Fruit fly (Drosophila melanogaster): ENCODE measurements around the gene CG11584.

The CG11584 gene

dm6 chrX:14169068-14169642, 11.7 kb upstream of the CG11584 start, which contains the start of gene CG12480 (continued):
- no peak for TF ChIP-seq C15 (GFP tag; IDR thresholded peaks at IDR 0.05)
- TF ChIP-seq CG11696 (GFP tag; IDR thresholded peaks at IDR 0.05) = no peak
- TF ChIP-seq CrebB (tag; optimal IDR thresholded peaks at IDR 0.05) = peak; percentile 38
- no peak for TF ChIP-seq pan (optimal IDR thresholded peaks at IDR 0.05)
- TF ChIP-seq pan (GFP tag; optimal IDR thresholded peaks at IDR 0.05 in 1 of 2, IDR thresholded peaks at IDR 0.05 in 1 of 2) = peak in 1 of 2 experiments; percentile 9
- TF ChIP-seq jigr1 (GFP tag; IDR thresholded peaks at IDR 0.05) = no peak
- TF ChIP-seq CG30403 (GFP tag; optimal IDR thresholded peaks at IDR 0.05) = peak; percentile 40
- TF ChIP-seq Rx (GFP tag; IDR thresholded peaks at IDR 0.05) = no peak
- no peak for TF ChIP-seq D19B (GFP tag; optimal IDR thresholded peaks at IDR 0.05)
- TF ChIP-seq CG3163 (GFP tag; optimal IDR thresholded peaks at IDR 0.05) = no peak
- no peak for TF ChIP-seq CG33213 (GFP tag; optimal IDR thresholded peaks at IDR 0.05)
- no peak; the same call in 1 of the 2 replicates for TF ChIP-seq Ravus (GFP tag; IDR thresholded peaks at IDR 0.05)
- TF ChIP-seq Ptx1 (GFP tag; IDR thresholded peaks at IDR 0.05) = 0 out of 2 replicates have a peak, but pooled peaks have one; percentile 23
- 0 out of 2 replicates have a peak, but pooled peaks have one; percentile 55 for TF ChIP-seq rib (GFP tag; IDR thresholded peaks at IDR 0.05)
- TF ChIP-seq Usf (GFP tag; optimal IDR thresholded peaks at IDR 0.05) = peak; percentile 12
- peak; percentile 32 for TF ChIP-seq CG7928 (GFP tag; optimal IDR thresholded peaks at IDR 0.05)
- no peak for TF ChIP-seq h (optimal IDR thresholded peaks at IDR 0.05)
- TF ChIP-seq CG8765 (GFP tag; IDR thresholded peaks at IDR 0.05) = no peak; the same call in 1 of the 2 replicates
- TF ChIP-seq bowl (GFP tag; IDR thresholded peaks at IDR 0.05) = no peak
- peak; percentile 37 for TF ChIP-seq CG18476 (GFP tag; optimal IDR thresholded peaks at IDR 0.05)
- TF ChIP-seq CG30431 (GFP tag; optimal IDR thresholded peaks at IDR 0.05) = no peak
- peak; percentile 85 for TF ChIP-seq CG10147 (GFP tag; optimal IDR thresholded peaks at IDR 0.05)
- TF ChIP-seq psq (GFP tag; optimal IDR thresholded peaks at IDR 0.05) = no peak
- no peak for TF ChIP-seq corto (GFP tag; optimal IDR thresholded peaks at IDR 0.05)
- no peak for TF ChIP-seq NC2α (GFP tag; optimal IDR thresholded peaks at IDR 0.05)
- peak; percentile 62 for TF ChIP-seq zfh2 (GFP tag; optimal IDR thresholded peaks at IDR 0.05)
- no peak for TF ChIP-seq dmrt11E (tag; optimal IDR thresholded peaks at IDR 0.05)
- peak; percentile 56 for TF ChIP-seq CG15269 (tag; optimal IDR thresholded peaks at IDR 0.05)
- peak; percentile 5 for TF ChIP-seq Chrac-16 (GFP tag; optimal IDR thresholded peaks at IDR 0.05)
- TF ChIP-seq Fer3 (tag; optimal IDR thresholded peaks at IDR 0.05) = peak; percentile 64
- TF ChIP-seq salm (tag; optimal IDR thresholded peaks at IDR 0.05) = no peak
- no peak for TF ChIP-seq ATbp (GFP tag; optimal IDR thresholded peaks at IDR 0.05)
- no peak for TF ChIP-seq sqz (GFP tag; optimal IDR thresholded peaks at IDR 0.05)
- TF ChIP-seq CG12236 (GFP tag; optimal IDR thresholded peaks at IDR 0.05) = no peak
- TF ChIP-seq Xbp1 (GFP tag; optimal IDR thresholded peaks at IDR 0.05) = peak; percentile 15
- TF ChIP-seq CG10462 (GFP tag; optimal IDR thresholded peaks at IDR 0.05) = no peak
- no peak for TF ChIP-seq hkb (optimal IDR thresholded peaks at IDR 0.05)
- TF ChIP-seq hkb (GFP tag; IDR thresholded peaks at IDR 0.05) = 0 out of 2 replicates have a peak, but pooled peaks have one; percentile 25
- no peak for TF ChIP-seq CG11723 (GFP tag; optimal IDR thresholded peaks at IDR 0.05)
- peak; percentile 87 for TF ChIP-seq CG9932 (GFP tag; IDR thresholded peaks at IDR 0.05)
- peak; percentile 34 for TF ChIP-seq ind (GFP tag; optimal IDR thresholded peaks at IDR 0.05)
- no peak for TF ChIP-seq YL-1 (GFP tag; optimal IDR thresholded peaks at IDR 0.05)
- no peak for TF ChIP-seq dm (GFP tag; optimal IDR thresholded peaks at IDR 0.05)
- TF ChIP-seq ewg (GFP tag; optimal IDR thresholded peaks at IDR 0.05) = no peak
- no peak for TF ChIP-seq Sox100B (GFP tag; optimal IDR thresholded peaks at IDR 0.05)
- no peak for TF ChIP-seq sens-2 (GFP tag; IDR thresholded peaks at IDR 0.05)
- no peak for TF ChIP-seq CG3726 (GFP tag; IDR thresholded peaks at IDR 0.05)
- peak; percentile 3 for TF ChIP-seq CG12219 (GFP tag; optimal IDR thresholded peaks at IDR 0.05)
- no peak for TF ChIP-seq peb (GFP tag; IDR thresholded peaks at IDR 0.05)
- no peak for TF ChIP-seq CG11093 (GFP tag; IDR thresholded peaks at IDR 0.05)
- no peak for TF ChIP-seq wek (GFP tag; optimal IDR thresholded peaks at IDR 0.05)
- peak; percentile 47; the same call in 1 of the 2 replicates for TF ChIP-seq CG11247 (GFP tag; IDR thresholded peaks at IDR 0.05)
